Worm (Caenorhabditis elegans): ENCODE results near the gene lips-1.
"Not testable (repeated sequence)": the region's sequence is repeated elsewhere in the genome, so short reads cannot be mapped to it uniquely, and the experiment has no call there.

DNA sequence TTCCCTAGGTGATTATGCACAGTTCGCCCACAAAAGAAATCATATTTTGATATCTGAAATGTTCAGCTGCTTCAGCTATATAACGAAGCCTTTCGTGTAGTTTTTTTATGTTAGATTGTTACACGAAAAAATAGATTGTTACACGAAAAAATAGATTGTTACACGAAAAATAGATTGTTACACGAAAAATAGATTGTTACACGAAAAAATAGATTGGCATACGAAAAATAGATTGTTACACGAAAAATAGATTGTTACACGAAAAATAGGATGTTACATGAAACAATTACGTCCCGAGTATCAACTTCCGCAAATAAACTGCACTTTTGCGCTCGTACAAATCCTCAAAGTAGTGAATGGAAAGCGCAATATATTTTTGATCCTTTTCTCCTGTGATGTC is 10.0 kb downstream of the lips-1 start:
- not testable (repeated sequence) for TF ChIP-seq Y53G8AR.9 (GFP tag; conservative IDR thresholded peaks at IDR 0.05); rec-8 (tag; optimal IDR thresholded peaks at IDR 0.05); egl-44 (GFP tag; IDR thresholded peaks at IDR 0.05); nhr-27 (tag; optimal IDR thresholded peaks at IDR 0.05); mcd-1 (GFP tag; IDR thresholded peaks at IDR 0.05); nfya-1 (tag; optimal IDR thresholded peaks at IDR 0.05; ENCODE audit: borderline replicate concordance, insufficient read depth)

All from whole organism, young adult.